Fruit fly (Drosophila melanogaster) whole organism, pupa: ENCODE measurements around the gene mRpS9.

Experiments
- CG10348 ChIP-seq: fragments of 200-800 bp; sonication (Bioruptor generic); IDR thresholded peaks from 2 replicates; pipeline ENCODE4 v1.3.6; 2022; ENCODE audit warnings: missing biosample characterization, missing genetic modification characterization
- CG12605 ChIP-seq: fragments of 200-800 bp; sonication (Bioruptor generic); IDR thresholded peaks from 2 replicates; pipeline ENCODE4 v1.3.6; 2022; ENCODE audit warnings: missing biosample characterization, missing genetic modification characterization
- CG13204 ChIP-seq: fragments of 200-800 bp; sonication (Bioruptor generic); optimal IDR thresholded peaks from 2 replicates; lab custom pipeline; 2018; ENCODE audit warnings: missing biosample characterization, mild to moderate bottlenecking, missing genetic modification characterization, moderate library complexity
- CG14655 ChIP-seq: fragments of 200-800 bp; sonication (Bioruptor generic); optimal IDR thresholded peaks from 3 replicates; lab custom pipeline; 2017; ENCODE audit warnings: mild to moderate bottlenecking, missing biosample characterization, missing genetic modification reagents, missing genetic modification characterization
- CG15710 ChIP-seq: fragments of 200-800 bp; sonication (Bioruptor generic); optimal IDR thresholded peaks from 2 replicates; lab custom pipeline; 2018; ENCODE audit warnings: missing biosample characterization, mild to moderate bottlenecking, missing genetic modification characterization, moderate library complexity
- CG17806 ChIP-seq: fragments of 200-800 bp; sonication (Bioruptor generic); optimal IDR thresholded peaks from 2 replicates; lab custom pipeline; 2018; ENCODE audit warnings: missing biosample characterization, mild to moderate bottlenecking, missing genetic modification characterization, moderate library complexity
- CG32121 ChIP-seq: fragments of 200-800 bp; sonication (Bioruptor generic); IDR thresholded peaks from 2 replicates; pipeline ENCODE4 v1.3.6; 2022; ENCODE audit warnings: missing biosample characterization, missing genetic modification characterization
- CG34367 ChIP-seq: fragments of 200-800 bp; sonication (Bioruptor generic); optimal IDR thresholded peaks from 2 replicates; lab custom pipeline; 2018; ENCODE audit warnings: missing biosample characterization, mild to moderate bottlenecking, missing genetic modification characterization
- CG4496 ChIP-seq: fragments of 200-800 bp; sonication (Bioruptor generic); IDR thresholded peaks from 3 replicates; pipeline ENCODE4 v1.3.6; 2022; ENCODE audit warnings: missing biosample characterization, missing genetic modification characterization
- CG8159 ChIP-seq: fragments of 200-800 bp; sonication (Bioruptor generic); optimal IDR thresholded peaks from 3 replicates; lab custom pipeline; 2018; ENCODE audit warnings: missing biosample characterization, mild to moderate bottlenecking, missing genetic modification characterization, moderate library complexity
- CG8301 ChIP-seq: fragments of 200-800 bp; sonication (Bioruptor generic); optimal IDR thresholded peaks from 2 replicates; lab custom pipeline; 2018; ENCODE audit warnings: missing biosample characterization, mild to moderate bottlenecking, missing genetic modification characterization
- CG9948 ChIP-seq: fragments of 200-800 bp; sonication (Bioruptor generic); optimal IDR thresholded peaks from 2 replicates; lab custom pipeline; 2018; ENCODE audit warnings: missing biosample characterization, mild to moderate bottlenecking, missing genetic modification characterization, moderate library complexity
- D1 ChIP-seq: fragments of 200-800 bp; sonication (Bioruptor generic); optimal IDR thresholded peaks from 2 replicates; lab custom pipeline; 2018; ENCODE audit warnings: missing biosample characterization, mild to moderate bottlenecking, missing genetic modification characterization, moderate library complexity
- EcR ChIP-seq: fragments of 200-800 bp; sonication (Bioruptor generic); optimal IDR thresholded peaks from 3 replicates; lab custom pipeline; 2019; ENCODE audit warnings: missing biosample characterization, missing genetic modification characterization, mild to moderate bottlenecking, moderate library complexity, missing genetic modification reagents
- Ets98B ChIP-seq: fragments of 200-800 bp; sonication (Bioruptor generic); IDR thresholded peaks from 2 replicates; pipeline ENCODE4 v1.3.6; 2022; ENCODE audit warnings: missing biosample characterization, missing genetic modification characterization
- Pif1A ChIP-seq: fragments of 200-800 bp; sonication (Bioruptor generic); optimal IDR thresholded peaks from 3 replicates; lab custom pipeline; 2016; ENCODE audit warnings: missing biosample characterization, missing genetic modification characterization
- Pif1B ChIP-seq: fragments of 200-800 bp; sonication (Bioruptor generic); optimal IDR thresholded peaks from 3 replicates; lab custom pipeline; 2016; ENCODE audit warnings: missing biosample characterization, missing genetic modification characterization
- Snoo ChIP-seq: fragments of 200-800 bp; sonication (Bioruptor generic); optimal IDR thresholded peaks from 3 replicates; lab custom pipeline; 2017; ENCODE audit warnings: missing biosample characterization, mild to moderate bottlenecking, missing genetic modification characterization, inconsistent platforms
- fd96Ca ChIP-seq: fragments of 200-800 bp; sonication (Bioruptor generic); IDR thresholded peaks from 3 replicates; pipeline ENCODE4 v1.3.6; 2022; ENCODE audit warnings: missing biosample characterization, missing genetic modification characterization
- gl ChIP-seq: fragments of 200-800 bp; sonication (Bioruptor generic); optimal IDR thresholded peaks from 2 replicates; lab custom pipeline; 2018; ENCODE audit warnings: missing biosample characterization, mild to moderate bottlenecking, missing genetic modification characterization
- rn ChIP-seq: fragments of 200-800 bp; sonication (Bioruptor generic); IDR thresholded peaks from 2 replicates; pipeline ENCODE4 v1.3.6; 2022; ENCODE audit warnings: missing biosample characterization, missing genetic modification characterization

mRpS9 gene

dm6 chr3R:7886859-7887190, 15.6 kb downstream of the mRpS9 start, which contains the start of gene ArgRS-m:
Gene ArgRS-m (plus strand): TSS chr3R:7887045.
- no peak for TF ChIP-seq rn (GFP tag; lab: Robert Waterston, UW)
- peak; percentile 2 for TF ChIP-seq CG17806
- no peak for TF ChIP-seq Pif1A (GFP tag; lab: Kevin White, UChicago)
- TF ChIP-seq CG15710, result peak; percentile 31
- peak; percentile 12 for TF ChIP-seq Pif1B
- no peak for TF ChIP-seq CG10348 (GFP tag; lab: Robert Waterston, UW)
- peak; percentile 47; the same call in 1 of the 2 replicates for TF ChIP-seq CG32121 (GFP tag; lab: Robert Waterston, UW)
- TF ChIP-seq D1 (tag; lab: Kevin White, UChicago), result no peak
- TF ChIP-seq Snoo (tag; lab: Kevin White, UChicago), result no peak
- peak; percentile 30 for TF ChIP-seq CG34367 (tag; lab: Kevin White, UChicago)
- no peak; the same call in 1 of the 2 replicates for TF ChIP-seq CG12605 (GFP tag; lab: Robert Waterston, UW)
- TF ChIP-seq Ets98B (GFP tag; lab: Robert Waterston, UW), result peak; percentile 61; the same call in 1 of the 2 replicates
- TF ChIP-seq CG13204 (GFP tag; lab: Kevin White, UChicago), result no peak
- TF ChIP-seq CG9948 (tag; lab: Kevin White, UChicago), result peak; percentile 40
- peak; percentile 82 for TF ChIP-seq CG4496 (GFP tag; lab: Robert Waterston, UW)
- TF ChIP-seq gl (tag; lab: Kevin White, UChicago), result no peak
- TF ChIP-seq CG8159 (tag; lab: Kevin White, UChicago), result peak; percentile 20
- TF ChIP-seq EcR, result no peak
- no peak for TF ChIP-seq CG8301 (tag; lab: Kevin White, UChicago)
- TF ChIP-seq CG14655, result peak; percentile 37
- peak; percentile 48; the same call in 1 of the 3 replicates for TF ChIP-seq fd96Ca (GFP tag; lab: Robert Waterston, UW)

- TF ChIP-seq CG17806 (no peak), CG32121 (GFP tag; lab: Robert Waterston, UW) (no peak), Pif1A (GFP tag; lab: Kevin White, UChicago) (no peak), CG34367 (tag; lab: Kevin White, UChicago) (no peak), CG4496 (GFP tag; lab: Robert Waterston, UW) (peak; percentile 61; the same call in 2 of the 3 replicates), CG9948 (tag; lab: Kevin White, UChicago) (no peak), CG13204 (GFP tag; lab: Kevin White, UChicago) (peak; percentile 12), D1 (tag; lab: Kevin White, UChicago) (no peak), CG15710 (no peak), CG10348 (GFP tag; lab: Robert Waterston, UW) (no peak), gl (tag; lab: Kevin White, UChicago) (no peak), rn (GFP tag; lab: Robert Waterston, UW) (no peak), Snoo (tag; lab: Kevin White, UChicago) (no peak), Ets98B (GFP tag; lab: Robert Waterston, UW) (no peak), CG12605 (GFP tag; lab: Robert Waterston, UW) (no peak; the same call in 1 of the 2 replicates), CG8159 (tag; lab: Kevin White, UChicago) (no peak), EcR (peak; percentile 28), fd96Ca (GFP tag; lab: Robert Waterston, UW) (no peak), Pif1B (no peak), CG8301 (tag; lab: Kevin White, UChicago) (no peak), CG14655 (no peak)
Measured at dm6 chr3R:7886167-7886858, 16.2 kb downstream of the mRpS9 start, which contains the start of gene CG17816. Gene CG17816 (minus strand): TSS chr3R:7886733.

- TF ChIP-seq gl (tag; lab: Kevin White, UChicago), result no peak
- TF ChIP-seq D1 (tag; lab: Kevin White, UChicago), result no peak
- TF ChIP-seq CG13204 (GFP tag; lab: Kevin White, UChicago), result no peak
- no peak for TF ChIP-seq fd96Ca (GFP tag; lab: Robert Waterston, UW)
- no peak for TF ChIP-seq rn (GFP tag; lab: Robert Waterston, UW)
- no peak for TF ChIP-seq EcR
- no peak for TF ChIP-seq CG34367 (tag; lab: Kevin White, UChicago)
- TF ChIP-seq CG10348 (GFP tag; lab: Robert Waterston, UW), result no peak
- no peak for TF ChIP-seq CG9948 (tag; lab: Kevin White, UChicago)
- TF ChIP-seq Pif1A (GFP tag; lab: Kevin White, UChicago), result no peak
- TF ChIP-seq CG32121 (GFP tag; lab: Robert Waterston, UW), result no peak
- no peak for TF ChIP-seq Ets98B (GFP tag; lab: Robert Waterston, UW)
- no peak for TF ChIP-seq Snoo (tag; lab: Kevin White, UChicago)
Measured at dm6 chr3R:7884433-7884832, 18.0 kb downstream of the mRpS9 start.
